Worm (Caenorhabditis elegans) whole organism, young adult: ENCODE measurements around the gene F54F7.6.

Experiments
- F23B12.7 ChIP-seq: sonication (generic microtip); optimal IDR thresholded peaks from 2 replicates; lab custom pipeline; 2017; ENCODE audit warnings: missing genetic modification characterization, mild to moderate bottlenecking, missing compliant biosample characterization, antibody characterized with exemption, moderate library complexity; ENCODE audit not compliant: insufficient read depth
- gei-17 ChIP-seq: fragments of 200-800 bp; sonication (Bioruptor generic); optimal IDR thresholded peaks from 2 replicates; lab custom pipeline; 2018; ENCODE audit warnings: mild to moderate bottlenecking, missing genetic modification characterization, missing compliant biosample characterization
- nfya-1 ChIP-seq: sonication (generic microtip); optimal IDR thresholded peaks from 2 replicates; lab custom pipeline; 2017; ENCODE audit warnings: antibody characterized with exemption, missing compliant biosample characterization, missing genetic modification characterization, borderline replicate concordance; ENCODE audit not compliant: insufficient read depth

DNA sequence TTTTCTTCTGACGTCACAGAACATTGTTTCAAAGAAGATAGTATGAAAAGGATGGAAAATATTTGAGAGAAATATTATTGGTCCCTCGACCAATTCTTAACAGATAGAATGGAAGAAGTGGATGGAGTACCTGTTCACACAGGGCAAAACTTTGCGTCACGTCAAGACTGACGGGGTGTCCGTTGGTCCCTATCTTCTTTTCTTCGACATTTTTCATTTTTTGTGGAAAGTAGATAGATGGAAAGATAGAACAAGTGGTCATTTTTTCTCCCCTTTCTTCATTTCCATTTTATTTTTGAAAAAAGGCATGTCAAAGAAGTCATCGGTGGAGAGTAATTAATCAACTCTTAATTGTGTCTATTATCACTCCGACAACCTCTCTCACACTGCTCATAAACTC lies 46.5 kb upstream of the F54F7.6 start:
- TF ChIP-seq nfya-1 (tag; lab: Kevin White, UChicago) (no peak), gei-17 (GFP tag; lab: Kevin White, UChicago) (no peak), F23B12.7 (tag; lab: Kevin White, UChicago) (no peak)
